Worm (Caenorhabditis elegans): ENCODE data around the gene agxt-1.

- TF ChIP-seq unc-62 (GFP tag; optimal IDR thresholded peaks at IDR 0.05 in 1 of 2) (no peak), unc-62 (tag; optimal IDR thresholded peaks at IDR 0.05) (no peak), tag-97 (GFP tag; IDR thresholded peaks at IDR 0.05) (no peak), nhr-6 (tag; optimal IDR thresholded peaks at IDR 0.05) (no peak)
Observed at ce11 chrII:8845932-8846331, 534 bp downstream of the agxt-1 start.
